Worm (Caenorhabditis elegans) whole organism, midembryonic: ENCODE data around the gene unc-31.

ENCODE experiments used
- T22C8.4 ChIP-seq: fragments of 200-800 bp; sonication (Bioruptor generic); IDR thresholded peaks from 2 replicates; pipeline ENCODE4 v1.3.6; 2022; ENCODE audit warnings: missing genetic modification characterization, missing compliant biosample characterization
- cog-1 ChIP-seq: sonication (generic microtip); optimal IDR thresholded peaks from 2 replicates; lab custom pipeline; 2016; ENCODE audit warnings: missing genetic modification characterization, missing compliant biosample characterization
- flt-1 ChIP-seq: fragments of 200-800 bp; sonication (Bioruptor generic); IDR thresholded peaks from 2 replicates; pipeline ENCODE4 v1.3.6; 2022; ENCODE audit warnings: missing genetic modification characterization, missing compliant biosample characterization
- klf-2 ChIP-seq: fragments of 200-800 bp; sonication (Bioruptor generic); conservative IDR thresholded peaks from 2 replicates; pipeline ENCODE4 v1.3.6; 2022; ENCODE audit warnings: missing genetic modification reagents, missing genetic modification characterization, missing compliant biosample characterization
- med-1 ChIP-seq: sonication (generic microtip); optimal IDR thresholded peaks from 2 replicates; lab custom pipeline; 2017; ENCODE audit warnings: missing genetic modification characterization, mild to moderate bottlenecking, missing compliant biosample characterization, antibody characterized with exemption, missing genetic modification reagents; ENCODE audit not compliant: insufficient read depth
- ref-1 ChIP-seq: fragments of 200-800 bp; sonication (Bioruptor generic); conservative IDR thresholded peaks from 2 replicates; pipeline ENCODE4 v1.3.6; 2022; ENCODE audit warnings: missing genetic modification reagents, missing genetic modification characterization, missing compliant biosample characterization
- tab-1 ChIP-seq: fragments of 200-800 bp; sonication (Bioruptor generic); IDR thresholded peaks from 2 replicates; pipeline ENCODE4 v1.3.6; 2022; ENCODE audit warnings: missing genetic modification characterization, missing compliant biosample characterization
- ztf-23 ChIP-seq: fragments of 200-800 bp; sonication (Bioruptor generic); IDR thresholded peaks from 2 replicates; pipeline ENCODE4 v1.3.6; 2022; ENCODE audit warnings: missing genetic modification reagents, missing genetic modification characterization, missing compliant biosample characterization
- ztf-29 ChIP-seq: fragments of 200-800 bp; sonication (Bioruptor generic); IDR thresholded peaks from 2 replicates; pipeline ENCODE4 v1.3.6; 2022; ENCODE audit warnings: missing genetic modification reagents, missing genetic modification characterization, missing compliant biosample characterization

The unc-31 gene

DNA sequence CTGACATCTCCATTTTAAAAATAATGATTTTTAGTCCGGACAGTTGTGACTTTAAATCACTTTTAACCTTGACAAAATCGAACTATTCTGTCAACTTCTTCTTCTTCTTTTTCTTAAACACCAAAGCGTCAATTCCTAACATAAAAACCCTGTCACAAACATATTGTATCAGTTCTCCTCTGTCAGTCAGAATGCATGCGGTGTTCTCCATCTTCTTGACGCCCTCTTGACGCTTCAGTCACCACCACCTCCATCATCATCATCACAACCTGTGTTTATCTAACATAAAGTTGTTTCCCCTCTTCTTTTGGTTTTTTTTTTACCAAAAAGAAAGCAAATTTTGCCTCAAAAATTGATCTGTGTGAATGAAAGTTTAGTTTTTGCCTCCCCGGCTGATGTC is 61.7 kb downstream of the unc-31 start:
- no peak for TF ChIP-seq cog-1 (tag; lab: Kevin White, UChicago)
- no peak for TF ChIP-seq tab-1 (GFP tag; lab: Robert Waterston, UW)
- TF ChIP-seq ref-1 (GFP tag; lab: Robert Waterston, UW), result no peak
- no peak for TF ChIP-seq klf-2 (GFP tag; lab: Robert Waterston, UW)
- TF ChIP-seq ztf-29 (GFP tag; lab: Robert Waterston, UW), result no peak
- TF ChIP-seq ztf-23 (GFP tag; lab: Robert Waterston, UW), result no peak
- TF ChIP-seq T22C8.4 (GFP tag; lab: Robert Waterston, UW), result no peak
- TF ChIP-seq flt-1 (GFP tag; lab: Robert Waterston, UW), result no peak
- TF ChIP-seq med-1 (GFP tag; lab: Kevin White, UChicago), result no peak

DNA sequence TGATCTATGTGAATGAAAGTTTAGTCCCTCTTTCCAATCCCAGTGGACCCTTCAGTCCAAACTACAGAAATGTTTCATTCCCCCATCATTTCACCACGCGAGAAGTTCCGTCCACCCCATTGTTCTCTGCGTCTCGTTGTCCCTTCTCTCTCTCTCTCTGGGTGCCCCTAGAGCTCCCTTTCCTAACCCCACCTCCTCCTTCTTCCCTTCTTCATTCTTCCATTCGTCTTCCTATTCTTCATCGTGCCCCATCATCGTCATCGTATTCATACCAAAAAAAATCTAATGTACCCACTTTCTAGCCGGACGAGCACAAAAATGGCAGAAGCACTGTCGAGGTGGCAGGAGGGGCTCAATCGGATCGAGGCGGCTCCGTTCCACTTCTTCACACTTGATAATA is 62.5 kb downstream of the unc-31 start, which contains the start of gene M02B1.3:
M02B1.3 (plus strand) TSS at position 301 of the 400 bp plus-strand sequence.
- TF ChIP-seq flt-1 (GFP tag; lab: Robert Waterston, UW) (no peak), tab-1 (GFP tag; lab: Robert Waterston, UW) (no peak), ztf-23 (GFP tag; lab: Robert Waterston, UW) (no peak), med-1 (GFP tag; lab: Kevin White, UChicago) (no peak), klf-2 (GFP tag; lab: Robert Waterston, UW) (no peak), T22C8.4 (GFP tag; lab: Robert Waterston, UW) (no peak), cog-1 (tag; lab: Kevin White, UChicago) (no peak), ztf-29 (GFP tag; lab: Robert Waterston, UW) (no peak), ref-1 (GFP tag; lab: Robert Waterston, UW) (no peak)
